Worm (Caenorhabditis elegans) whole organism, young adult: ENCODE data around the gene Y40B10A.9.

ENCODE experiments used
- B0261.1 ChIP-seq: sonication (generic microtip); optimal IDR thresholded peaks from 2 replicates; lab custom pipeline; 2016; ENCODE audit warnings: mild to moderate bottlenecking, missing genetic modification characterization, moderate library complexity, missing compliant biosample characterization
- F33H1.4 ChIP-seq: fragments of 200-800 bp; sonication (Bioruptor generic); IDR thresholded peaks from 2 replicates; pipeline ENCODE4 v1.3.6; 2022; ENCODE audit warnings: missing genetic modification reagents, missing genetic modification characterization, missing compliant biosample characterization
- ama-1 ChIP-seq, 3 experiments: fragments of 150-350 bp in 1 of 3; sonication (generic microtip) in 2 of 3; optimal IDR thresholded peaks; 2 replicates each; lab custom pipeline; 2014 to 2018; ENCODE audit warnings: missing biosample characterization in 2 of 3, missing genetic modification characterization in 2 of 3, missing genetic modification reagents in 2 of 3
- ceh-100 ChIP-seq: fragments of 200-800 bp; sonication (Bioruptor generic); IDR thresholded peaks from 2 replicates; pipeline ENCODE4 v1.3.6; 2022; ENCODE audit warnings: missing genetic modification reagents, missing genetic modification characterization, missing compliant biosample characterization
- ceh-91 ChIP-seq: fragments of 200-800 bp; sonication (Bioruptor generic); IDR thresholded peaks from 2 replicates; pipeline ENCODE4 v1.3.6; 2022; ENCODE audit warnings: missing genetic modification reagents, missing genetic modification characterization, missing compliant biosample characterization
- egrh-3 ChIP-seq: fragments of 200-800 bp; sonication (Bioruptor generic); IDR thresholded peaks from 2 replicates; pipeline ENCODE4 v1.3.6; 2022; ENCODE audit warnings: missing genetic modification reagents, missing genetic modification characterization, missing compliant biosample characterization
- madf-6 ChIP-seq: fragments of 200-800 bp; sonication (Bioruptor generic); IDR thresholded peaks from 2 replicates; pipeline ENCODE4 v1.3.6; 2022; ENCODE audit warnings: missing genetic modification reagents, missing genetic modification characterization, missing compliant biosample characterization
- nhr-179 ChIP-seq: sonication (generic microtip); optimal IDR thresholded peaks from 2 replicates; lab custom pipeline; 2016; ENCODE audit warnings: mild to moderate bottlenecking, missing genetic modification characterization, missing compliant biosample characterization
- snpc-4 ChIP-seq, 5 experiments: fragments of 150-350 bp in 1 of 5; sonication (generic microtip) in 4 of 5; optimal IDR thresholded peaks; 2 replicates each; lab custom pipeline; 2014 to 2018; ENCODE audit warnings: missing genetic modification characterization in 5 of 5, missing biosample characterization in 3 of 5, antibody characterized with exemption in 2 of 5, mild to moderate bottlenecking in 2 of 5, missing compliant biosample characterization in 2 of 5, missing genotype in 2 of 5, moderate library complexity in 2 of 5, missing genetic modification reagents in 1 of 5
- ztf-28 ChIP-seq: fragments of 200-800 bp; sonication (Bioruptor generic); IDR thresholded peaks from 2 replicates; pipeline ENCODE4 v1.3.6; 2022; ENCODE audit warnings: missing genetic modification reagents, missing genetic modification characterization, missing compliant biosample characterization

DNA sequence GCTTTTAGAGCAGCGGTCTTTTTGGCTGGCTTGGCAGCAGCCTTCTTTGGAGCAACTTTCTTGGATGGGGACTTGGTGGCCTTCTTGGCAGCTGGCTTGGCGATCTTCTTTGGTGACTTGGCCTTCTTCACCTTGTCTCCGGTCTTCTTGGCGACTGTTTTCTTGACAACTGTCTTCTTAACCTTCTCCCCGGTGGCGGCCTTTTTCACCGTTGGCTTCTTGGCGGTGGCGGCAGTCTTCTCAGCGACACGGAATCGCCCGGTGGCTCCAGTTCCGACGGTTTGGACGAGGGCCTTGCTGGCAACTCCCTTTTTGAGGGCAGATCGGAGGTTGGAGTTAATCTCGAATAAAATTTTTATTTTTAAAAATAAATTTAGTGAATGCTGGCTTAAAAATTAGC lies 42.0 kb downstream of the Y40B10A.9 start:
- TF ChIP-seq ama-1 (optimal IDR thresholded peaks at IDR 0.05; lab: Kevin White, UChicago), result no peak
- TF ChIP-seq ama-1 (GFP tag; optimal IDR thresholded peaks at IDR 0.05; lab: Kevin White, UChicago), result no peak
- TF ChIP-seq egrh-3 (GFP tag; lab: Robert Waterston, UW), result no peak; the same call in 1 of the 2 replicates
- no peak for TF ChIP-seq ceh-100 (GFP tag; lab: Robert Waterston, UW)
- no peak for TF ChIP-seq nhr-179 (tag; lab: Kevin White, UChicago)
- TF ChIP-seq madf-6 (GFP tag; lab: Robert Waterston, UW), result no peak
- TF ChIP-seq snpc-4 (GFP tag; optimal IDR thresholded peaks at IDR 0.05; lab: Kevin White, UChicago), result no peak
- TF ChIP-seq snpc-4 (tag; optimal IDR thresholded peaks at IDR 0.05; lab: Kevin White, UChicago), result no peak
- TF ChIP-seq ceh-91 (GFP tag; lab: Robert Waterston, UW), result no peak
- no peak for TF ChIP-seq B0261.1
- TF ChIP-seq ztf-28, result no peak
- TF ChIP-seq F33H1.4 (GFP tag; lab: Robert Waterston, UW), result no peak
